Worm (Caenorhabditis elegans) whole organism, L1 larva: ENCODE measurements around the gene lelo-3.

ENCODE experiments used
- F16B12.6 ChIP-seq: fragments of 150-350 bp; optimal IDR thresholded peaks from 2 replicates; lab custom pipeline; 2014; ENCODE audit warnings: missing biosample characterization, missing genetic modification characterization
- ama-1 ChIP-seq: fragments of 150-350 bp; optimal IDR thresholded peaks from 2 replicates; lab custom pipeline; 2014
- ceh-82 ChIP-seq, 3 experiments: fragments of 150-350 bp in 1 of 3; sonication (generic microtip) in 2 of 3; optimal IDR thresholded peaks; 2 replicates each; lab custom pipeline; 2014 to 2017; ENCODE audit warnings: missing biosample characterization in 3 of 3, missing genetic modification characterization in 3 of 3
- egl-27 ChIP-seq, 2 experiments: fragments of 150-350 bp in 1 of 2; sonication (generic microtip); optimal IDR thresholded peaks; 3 replicates each; lab custom pipeline; 2017 to 2018; ENCODE audit warnings: missing biosample characterization in 2 of 2, missing genetic modification characterization in 2 of 2, missing genetic modification reagents in 2 of 2
- elt-2 ChIP-seq: sonication (generic microtip); optimal IDR thresholded peaks from 2 replicates; lab custom pipeline; 2016; ENCODE audit warnings: missing genetic modification characterization, mild to moderate bottlenecking, inconsistent platforms, missing compliant biosample characterization, missing genetic modification reagents
- lir-3 ChIP-seq: sonication (generic microtip); optimal IDR thresholded peaks from 2 replicates; lab custom pipeline; 2016; ENCODE audit warnings: mild to moderate bottlenecking, missing genetic modification characterization, moderate library complexity, missing compliant biosample characterization; ENCODE audit not compliant: poor library complexity
- mef-2 ChIP-seq: fragments of 150-350 bp; optimal IDR thresholded peaks from 2 replicates; lab custom pipeline; 2014; ENCODE audit warnings: missing biosample characterization, missing genetic modification characterization
- mep-1 ChIP-seq: fragments of 150-350 bp; optimal IDR thresholded peaks from 2 replicates; lab custom pipeline; 2014; ENCODE audit warnings: missing biosample characterization, missing genetic modification characterization
- snpc-4 ChIP-seq: fragments of 150-350 bp; optimal IDR thresholded peaks from 2 replicates; lab custom pipeline; 2014; ENCODE audit warnings: missing biosample characterization, missing genetic modification characterization
- unc-30 ChIP-seq: sonication (generic microtip); optimal IDR thresholded peaks from 2 replicates; lab custom pipeline; 2017; ENCODE audit warnings: missing biosample characterization, missing genetic modification characterization
- zag-1 ChIP-seq: fragments of 150-350 bp; optimal IDR thresholded peaks from 2 replicates; lab custom pipeline; 2014; ENCODE audit warnings: missing biosample characterization, missing genetic modification characterization

ce11 chrX:6050849-6051248 is 28.5 kb upstream of the lelo-3 start:
- TF ChIP-seq F16B12.6, result no peak
- no peak for TF ChIP-seq unc-30 (tag; lab: Kevin White, UChicago)
- no peak for TF ChIP-seq mep-1 (tag; lab: Kevin White, UChicago)
- TF ChIP-seq egl-27 (tag; optimal IDR thresholded peaks at IDR 0.05; lab: Kevin White, UChicago), result no peak
- TF ChIP-seq ama-1 (lab: Kevin White, UChicago), result no peak
- no peak for TF ChIP-seq mef-2 (tag; lab: Kevin White, UChicago)
- TF ChIP-seq ceh-82 (tag; optimal IDR thresholded peaks at IDR 0.05; lab: Kevin White, UChicago), result no peak
- TF ChIP-seq zag-1, result no peak
- no peak for TF ChIP-seq lir-3 (tag; lab: Kevin White, UChicago)
- no peak for TF ChIP-seq elt-2 (tag; lab: Kevin White, UChicago)
- TF ChIP-seq snpc-4 (tag; lab: Kevin White, UChicago), result no peak
